Fruit fly (Drosophila melanogaster) whole organism, embryonic: ENCODE results near the gene RpL34b.
A peak's percentile ranks its signal among the peaks of the same experiment; 100 is the strongest.

ENCODE experiments used
- Atf-2 ChIP-seq: fragments of 200-800 bp; sonication (Bioruptor generic); optimal IDR thresholded peaks from 2 replicates; lab custom pipeline; 2016; ENCODE audit warnings: missing biosample characterization, missing genetic modification characterization
- CG10147 ChIP-seq: fragments of 200-800 bp; sonication (Bioruptor generic); optimal IDR thresholded peaks from 2 replicates; lab custom pipeline; 2019; ENCODE audit warnings: missing biosample characterization, mild to moderate bottlenecking, missing genetic modification characterization, moderate library complexity
- CG11456 ChIP-seq: fragments of 200-800 bp; sonication (Bioruptor generic); IDR thresholded peaks from 3 replicates; pipeline ENCODE4 v1.3.6; 2022; ENCODE audit warnings: missing biosample characterization, missing genetic modification characterization
- CG13424 ChIP-seq: fragments of 200-800 bp; sonication (Bioruptor generic); optimal IDR thresholded peaks from 2 replicates; lab custom pipeline; 2019; ENCODE audit warnings: missing biosample characterization, mild to moderate bottlenecking, missing genetic modification characterization, moderate library complexity
- CG14014 ChIP-seq: fragments of 200-800 bp; sonication (Bioruptor generic); IDR thresholded peaks from 2 replicates; pipeline ENCODE4 v1.3.6; 2022; ENCODE audit warnings: missing biosample characterization, missing genetic modification characterization
- CG14860 ChIP-seq: fragments of 200-800 bp; sonication (Bioruptor generic); IDR thresholded peaks from 3 replicates; pipeline ENCODE4 v1.3.6; 2022; ENCODE audit warnings: missing biosample characterization, missing genetic modification characterization; ENCODE audit not compliant: partially characterized antibody
- CG1647 ChIP-seq: fragments of 200-800 bp; sonication (Bioruptor generic); optimal IDR thresholded peaks from 3 replicates; lab custom pipeline; 2016; ENCODE audit warnings: missing biosample characterization, missing genetic modification characterization
- CG18262 ChIP-seq: fragments of 200-800 bp; optimal IDR thresholded peaks from 3 replicates; lab custom pipeline; 2019; ENCODE audit warnings: missing biosample characterization, mild to moderate bottlenecking, missing genetic modification characterization, moderate library complexity
- CG2875 ChIP-seq: fragments of 200-800 bp; sonication (Bioruptor generic); optimal IDR thresholded peaks from 2 replicates; lab custom pipeline; 2017; ENCODE audit warnings: missing biosample characterization, mild to moderate bottlenecking, missing genetic modification characterization, missing genetic modification reagents
- CG31365 ChIP-seq: fragments of 200-800 bp; sonication (Bioruptor generic); optimal IDR thresholded peaks from 2 replicates; lab custom pipeline; 2018; ENCODE audit warnings: missing biosample characterization, mild to moderate bottlenecking, missing genetic modification characterization
- CG32772 ChIP-seq: fragments of 200-800 bp; sonication (Bioruptor generic); IDR thresholded peaks from 2 replicates; pipeline ENCODE4 v1.3.6; 2022; ENCODE audit warnings: missing biosample characterization, missing genetic modification characterization
- CG42726 ChIP-seq: fragments of 200-800 bp; sonication (Bioruptor generic); IDR thresholded peaks from 2 replicates; pipeline ENCODE4 v1.3.6; 2022; ENCODE audit warnings: missing biosample characterization, missing genetic modification characterization; ENCODE audit not compliant: partially characterized antibody
- CG4360 ChIP-seq: fragments of 200-800 bp; sonication (Bioruptor generic); IDR thresholded peaks from 2 replicates; pipeline ENCODE4 v1.3.6; 2022; ENCODE audit warnings: missing biosample characterization, missing genetic modification characterization
- CG4424 ChIP-seq: fragments of 200-800 bp; sonication (Bioruptor generic); optimal IDR thresholded peaks from 3 replicates; lab custom pipeline; 2016; ENCODE audit warnings: missing biosample characterization, missing genetic modification characterization
- CG9437 ChIP-seq: fragments of 200-800 bp; sonication (Bioruptor generic); optimal IDR thresholded peaks from 2 replicates; lab custom pipeline; 2018; ENCODE audit warnings: missing biosample characterization, mild to moderate bottlenecking, missing genetic modification characterization
- CG9609 ChIP-seq: fragments of 200-800 bp; sonication (Bioruptor generic); optimal IDR thresholded peaks from 3 replicates; lab custom pipeline; 2016; ENCODE audit warnings: missing biosample characterization, missing genetic modification characterization
- CG9797 ChIP-seq: fragments of 200-800 bp; sonication (Bioruptor generic); optimal IDR thresholded peaks from 3 replicates; lab custom pipeline; 2018; ENCODE audit warnings: missing biosample characterization, mild to moderate bottlenecking, missing genetic modification characterization
- Ets65A ChIP-seq: fragments of 200-800 bp; sonication (Bioruptor generic); peaks from one replicate; lab custom pipeline; 2016; ENCODE audit warnings: missing biosample characterization, missing genetic modification characterization
- HmgZ ChIP-seq: fragments of 200-800 bp; sonication (Bioruptor generic); optimal IDR thresholded peaks from 2 replicates; lab custom pipeline; 2018; ENCODE audit warnings: missing biosample characterization, mild to moderate bottlenecking, missing genetic modification characterization
- Hr39 ChIP-seq: fragments of >200 bp; optimal IDR thresholded peaks from 2 replicates; lab custom pipeline; 2017
- Lim3 ChIP-seq: fragments of 200-800 bp; sonication (Bioruptor generic); IDR thresholded peaks from 2 replicates; pipeline ENCODE4 v1.3.6; 2022; ENCODE audit warnings: missing biosample characterization, missing genetic modification characterization
- Neu2 ChIP-seq: fragments of 200-800 bp; sonication (Bioruptor generic); optimal IDR thresholded peaks from 3 replicates; lab custom pipeline; 2016; ENCODE audit warnings: missing biosample characterization, missing genetic modification characterization, borderline replicate concordance
- Ravus ChIP-seq: fragments of 200-800 bp; sonication (Bioruptor generic); IDR thresholded peaks from 2 replicates; pipeline ENCODE4 v1.3.6; 2022; ENCODE audit warnings: missing biosample characterization, missing genetic modification characterization
- Scr ChIP-seq: fragments of 200-800 bp; sonication (Bioruptor generic); IDR thresholded peaks from 2 replicates; pipeline ENCODE4 v1.3.6; 2022; ENCODE audit warnings: missing biosample characterization, missing genetic modification characterization; ENCODE audit not compliant: partially characterized antibody
- Six4 ChIP-seq: fragments of 200-800 bp; sonication (Bioruptor generic); optimal IDR thresholded peaks from 2 replicates; lab custom pipeline; 2016; ENCODE audit warnings: missing biosample characterization, missing genetic modification characterization
- Sox102F ChIP-seq: fragments of 200-800 bp; sonication (Bioruptor generic); optimal IDR thresholded peaks from 2 replicates; lab custom pipeline; 2018; ENCODE audit warnings: missing biosample characterization, mild to moderate bottlenecking, missing genetic modification characterization, moderate library complexity
- Sry-δ ChIP-seq: fragments of 200-800 bp; sonication (Bioruptor generic); optimal IDR thresholded peaks from 2 replicates; lab custom pipeline; 2016; ENCODE audit warnings: missing biosample characterization, missing genetic modification characterization
- ac ChIP-seq: fragments of 200-800 bp; sonication (Bioruptor generic); optimal IDR thresholded peaks from 3 replicates; lab custom pipeline; 2017; ENCODE audit warnings: missing biosample characterization, mild to moderate bottlenecking, missing genetic modification characterization
- aop ChIP-seq: fragments of 200-800 bp; sonication (Bioruptor generic); IDR thresholded peaks from 2 replicates; pipeline ENCODE4 v1.3.6; 2022; ENCODE audit warnings: missing biosample characterization, missing genetic modification characterization
- bcd ChIP-seq: fragments of 200-800 bp; sonication (Bioruptor generic); optimal IDR thresholded peaks from 2 replicates; lab custom pipeline; 2017; ENCODE audit warnings: missing biosample characterization, mild to moderate bottlenecking, missing genetic modification characterization
- chif ChIP-seq, 2 experiments: fragments of 200-800 bp; sonication (Bioruptor generic); optimal IDR thresholded peaks; 3 replicates each; lab custom pipeline; 2016; ENCODE audit warnings: missing biosample characterization in 2 of 2, missing genetic modification characterization in 2 of 2
- chinmo ChIP-seq: fragments of 200-800 bp; sonication (Bioruptor generic); IDR thresholded peaks from 4 replicates; pipeline ENCODE4 v1.3.6; 2022; ENCODE audit warnings: missing biosample characterization, missing genetic modification characterization; ENCODE audit not compliant: partially characterized antibody
- cwo ChIP-seq: fragments of 200-800 bp; sonication (Bioruptor generic); optimal IDR thresholded peaks from 3 replicates; lab custom pipeline; 2017; ENCODE audit warnings: missing biosample characterization, missing genetic modification characterization, mild to moderate bottlenecking, moderate library complexity, missing genetic modification reagents
- eve ChIP-seq, 2 experiments: fragments of >200 bp; optimal IDR thresholded peaks; 2 replicates each; lab custom pipeline; 2017; ENCODE audit warnings: missing biosample characterization in 2 of 2, missing genetic modification characterization in 2 of 2
- fd102C ChIP-seq: fragments of 200-800 bp; sonication (Bioruptor generic); optimal IDR thresholded peaks from 2 replicates; lab custom pipeline; 2018; ENCODE audit warnings: missing biosample characterization, mild to moderate bottlenecking, missing genetic modification characterization, moderate library complexity
- gcm ChIP-seq: fragments of 200-800 bp; sonication (Bioruptor generic); optimal IDR thresholded peaks from 2 replicates; lab custom pipeline; 2019; ENCODE audit warnings: missing biosample characterization, mild to moderate bottlenecking, missing genetic modification characterization, moderate library complexity
- gcm2 ChIP-seq: fragments of 200-800 bp; sonication (Bioruptor generic); optimal IDR thresholded peaks from 2 replicates; lab custom pipeline; 2016; ENCODE audit warnings: missing biosample characterization, missing genetic modification characterization
- ken ChIP-seq: fragments of 200-800 bp; sonication (Bioruptor generic); IDR thresholded peaks from 3 replicates; pipeline ENCODE4 v1.3.6; 2022; ENCODE audit warnings: missing biosample characterization, missing genetic modification characterization
- klu ChIP-seq: fragments of 200-800 bp; sonication (Bioruptor generic); IDR thresholded peaks from 2 replicates; pipeline ENCODE4 v1.3.6; 2022; ENCODE audit warnings: missing biosample characterization, missing genetic modification characterization
- lab ChIP-seq: fragments of 200-800 bp; sonication (Bioruptor generic); optimal IDR thresholded peaks from 3 replicates; lab custom pipeline; 2017; ENCODE audit warnings: missing biosample characterization, missing genetic modification characterization, mild to moderate bottlenecking, moderate library complexity, missing genetic modification reagents
- lbe ChIP-seq: fragments of 200-800 bp; sonication (Bioruptor generic); optimal IDR thresholded peaks from 2 replicates; lab custom pipeline; 2016; ENCODE audit warnings: missing biosample characterization, mild to moderate bottlenecking, missing genetic modification characterization
- maf-S ChIP-seq: fragments of 200-800 bp; sonication (Bioruptor generic); optimal IDR thresholded peaks from 2 replicates; lab custom pipeline; 2016; ENCODE audit warnings: missing biosample characterization, missing genetic modification characterization
- mirr ChIP-seq: fragments of 200-800 bp; sonication (Bioruptor generic); optimal IDR thresholded peaks from 3 replicates; lab custom pipeline; 2018; ENCODE audit warnings: missing biosample characterization, mild to moderate bottlenecking, missing genetic modification characterization
- p53 ChIP-seq: fragments of 200-800 bp; sonication (Bioruptor generic); optimal IDR thresholded peaks from 2 replicates; lab custom pipeline; 2016; ENCODE audit warnings: missing biosample characterization, missing genetic modification characterization
- psq ChIP-seq: fragments of 200-800 bp; sonication (Bioruptor generic); optimal IDR thresholded peaks from 2 replicates; lab custom pipeline; 2017; ENCODE audit warnings: missing biosample characterization, missing genetic modification characterization
- ranshi ChIP-seq: fragments of 200-800 bp; sonication (Bioruptor generic); IDR thresholded peaks from 2 replicates; pipeline ENCODE4 v1.3.6; 2022; ENCODE audit warnings: missing biosample characterization, missing genetic modification characterization
- repo ChIP-seq: fragments of 200-800 bp; sonication (Bioruptor generic); optimal IDR thresholded peaks from 2 replicates; lab custom pipeline; 2016; ENCODE audit warnings: missing biosample characterization, missing genetic modification characterization
- sisA ChIP-seq: fragments of 200-800 bp; sonication (Bioruptor generic); IDR thresholded peaks from 2 replicates; pipeline ENCODE4 v1.3.6; 2022; ENCODE audit warnings: missing biosample characterization, missing genetic modification characterization
- sqz ChIP-seq: fragments of 200-800 bp; sonication (Bioruptor generic); optimal IDR thresholded peaks from 3 replicates; lab custom pipeline; 2018; ENCODE audit warnings: missing biosample characterization, mild to moderate bottlenecking, missing genetic modification characterization
- ttk ChIP-seq: fragments of 200-800 bp; sonication (Bioruptor generic); IDR thresholded peaks from 2 replicates; pipeline ENCODE4 v2.1.2; 2022; ENCODE audit warnings: missing biosample characterization, missing genetic modification characterization
- wor ChIP-seq: fragments of 200-800 bp; sonication (Bioruptor generic); IDR thresholded peaks from 2 replicates; pipeline ENCODE4 v1.3.6; 2022; ENCODE audit warnings: missing biosample characterization, missing genetic modification characterization

Gene RpL34b

dm6 chr3R:9420439-9421234 is 19.6 kb upstream of the RpL34b start (continued):
- TF ChIP-seq Scr (GFP tag; lab: Robert Waterston, UW) = no peak
- no peak for TF ChIP-seq lbe
- peak; percentile 88 for TF ChIP-seq Ets65A (GFP tag; lab: Kevin White, UChicago)
- peak; percentile 20 for TF ChIP-seq lab
- TF ChIP-seq gcm (GFP tag; lab: Kevin White, UChicago) = no peak
- TF ChIP-seq aop (GFP tag; lab: Robert Waterston, UW) = no peak
- no peak for TF ChIP-seq CG13424 (tag; lab: Kevin White, UChicago)
- TF ChIP-seq chinmo (GFP tag; lab: Robert Waterston, UW) = no peak
- no peak for TF ChIP-seq repo
- no peak for TF ChIP-seq Lim3
- no peak for TF ChIP-seq Six4
- no peak for TF ChIP-seq mirr (GFP tag; lab: Kevin White, UChicago)
- no peak for TF ChIP-seq CG11456
- TF ChIP-seq ttk (GFP tag; lab: Robert Waterston, UW) = 0 out of 2 replicates have a peak, but pooled peaks have one; percentile 20
- no peak for TF ChIP-seq sisA (GFP tag; lab: Robert Waterston, UW)
- no peak for TF ChIP-seq Neu2 (GFP tag; lab: Kevin White, UChicago)
- TF ChIP-seq CG4360 = no peak
- no peak for TF ChIP-seq klu
- no peak for TF ChIP-seq Atf-2 (GFP tag; lab: Kevin White, UChicago)
- TF ChIP-seq wor (GFP tag; lab: Robert Waterston, UW) = no peak
- no peak for TF ChIP-seq CG9437 (GFP tag; lab: Kevin White, UChicago)
- no peak for TF ChIP-seq Sry-δ
- TF ChIP-seq CG42726 (GFP tag; lab: Robert Waterston, UW) = no peak
- peak; percentile 44 for TF ChIP-seq Sox102F (GFP tag; lab: Kevin White, UChicago)
- TF ChIP-seq CG9797 (GFP tag; lab: Kevin White, UChicago) = no peak
- TF ChIP-seq CG2875 (GFP tag; lab: Kevin White, UChicago) = peak; percentile 14
- TF ChIP-seq CG14014 = no peak
- no peak for TF ChIP-seq Ravus (GFP tag; lab: Robert Waterston, UW)
- no peak for TF ChIP-seq CG14860 (GFP tag; lab: Robert Waterston, UW)
- TF ChIP-seq CG1647 (GFP tag; lab: Kevin White, UChicago) = no peak
- TF ChIP-seq fd102C = no peak
- no peak for TF ChIP-seq maf-S (GFP tag; lab: Kevin White, UChicago)
- no peak for TF ChIP-seq chif (GFP tag; optimal IDR thresholded peaks at IDR 0.05; lab: Kevin White, UChicago)
- no peak for TF ChIP-seq cwo (GFP tag; lab: Kevin White, UChicago)
- TF ChIP-seq CG10147 (GFP tag; lab: Kevin White, UChicago) = no peak
- no peak for TF ChIP-seq ac (GFP tag; lab: Kevin White, UChicago)
- no peak for TF ChIP-seq p53 (GFP tag; lab: Kevin White, UChicago)
- TF ChIP-seq ken = no peak
- TF ChIP-seq gcm2 = no peak
- TF ChIP-seq CG32772 (GFP tag; lab: Robert Waterston, UW) = no peak
- TF ChIP-seq bcd (GFP tag; lab: Kevin White, UChicago) = no peak
- TF ChIP-seq CG4424 (GFP tag; lab: Kevin White, UChicago) = no peak
- TF ChIP-seq eve (GFP tag; optimal IDR thresholded peaks at IDR 0.05; lab: Kevin White, UChicago) = no peak
- TF ChIP-seq ranshi (GFP tag; lab: Robert Waterston, UW) = no peak
- no peak for TF ChIP-seq psq (GFP tag; lab: Kevin White, UChicago)
- no peak for TF ChIP-seq CG9609 (GFP tag; lab: Kevin White, UChicago)
- TF ChIP-seq CG18262 (tag; lab: Kevin White, UChicago) = no peak
- TF ChIP-seq HmgZ = no peak
- no peak for TF ChIP-seq sqz (GFP tag; lab: Kevin White, UChicago)
- no peak for TF ChIP-seq Hr39 (lab: Kevin White, UChicago)
- TF ChIP-seq CG31365 (tag; lab: Kevin White, UChicago) = no peak
